Fruit fly (Drosophila melanogaster): ENCODE data around the gene Sgsh.

Sgsh gene

DNA sequence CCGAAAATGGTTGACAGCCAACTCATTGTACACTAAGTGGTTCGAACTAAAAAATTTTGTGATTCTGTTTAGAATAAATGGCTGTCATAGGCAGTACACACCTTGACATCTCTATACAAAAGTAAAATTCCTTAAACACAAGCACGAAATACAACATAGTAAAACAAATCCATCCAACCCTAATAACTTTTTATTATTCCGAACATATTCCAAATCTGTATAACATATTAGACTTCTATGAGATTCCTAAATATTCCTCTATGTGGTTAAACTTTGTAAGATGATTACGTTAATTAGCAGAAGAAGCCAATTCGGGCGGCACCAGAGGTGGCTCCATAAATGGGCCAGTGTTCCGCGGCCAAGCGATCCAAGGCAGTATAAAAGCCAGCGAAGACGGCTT, 10.6 kb downstream of the Sgsh start, which contains the start of gene CG14294:
CG14294 (minus strand) TSS at position 101 of the 400 bp plus-strand sequence.
- TF ChIP-seq Smox (GFP tag; optimal IDR thresholded peaks at IDR 0.05) (no peak), Met (GFP tag; optimal IDR thresholded peaks at IDR 0.05) (no peak), spab (GFP tag; optimal IDR thresholded peaks at IDR 0.05) (no peak), net (GFP tag; optimal IDR thresholded peaks at IDR 0.05) (no peak), ss (GFP tag; optimal IDR thresholded peaks at IDR 0.05) (no peak), CG8319 (GFP tag; optimal IDR thresholded peaks at IDR 0.05) (no peak), Sox15 (GFP tag; optimal IDR thresholded peaks at IDR 0.05) (no peak), achi (GFP tag; optimal IDR thresholded peaks at IDR 0.05) (no peak), CG6792 (GFP tag; optimal IDR thresholded peaks at IDR 0.05) (no peak)

DNA sequence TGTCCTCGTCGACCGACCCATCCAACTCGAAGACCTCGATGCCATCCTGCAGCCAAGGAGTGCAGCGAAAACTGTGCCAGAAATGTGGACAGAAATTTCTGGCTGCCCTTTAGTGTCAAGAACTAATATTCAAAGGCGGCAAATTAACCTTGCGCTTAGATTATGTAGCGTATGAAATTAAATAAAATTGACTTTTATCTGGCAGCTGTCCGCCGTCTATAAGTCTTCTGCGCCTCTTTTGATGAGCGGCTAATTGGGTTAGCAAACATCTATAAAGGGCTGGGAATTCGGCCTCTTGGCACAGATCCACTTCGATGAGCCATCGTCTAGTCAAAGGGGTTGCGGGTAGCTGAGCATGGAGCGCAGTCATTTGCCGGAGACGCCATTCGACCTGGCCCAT, 13.6 kb downstream of the Sgsh start, which contains the start of gene Rh2:
Rh2 (plus strand) TSS at position 301 of the 400 bp plus-strand sequence.
- TF ChIP-seq Gug (GFP tag; IDR thresholded peaks at IDR 0.05) (no peak), Eip93F (GFP tag; optimal IDR thresholded peaks at IDR 0.05) (no peak), CG11902 (GFP tag; optimal IDR thresholded peaks at IDR 0.05) (no peak), pdm3 (GFP tag; optimal IDR thresholded peaks at IDR 0.05) (no peak), Hr4 (GFP tag; optimal IDR thresholded peaks at IDR 0.05) (no peak), eg (GFP tag; IDR thresholded peaks at IDR 0.05) (no peak), CG31627 (GFP tag; optimal IDR thresholded peaks at IDR 0.05) (no peak), CG8632 (GFP tag; optimal IDR thresholded peaks at IDR 0.05) (no peak), CG7368 (GFP tag; optimal IDR thresholded peaks at IDR 0.05) (no peak), lz (GFP tag; optimal IDR thresholded peaks at IDR 0.05) (no peak), Eip78C (GFP tag) (no peak), salr (GFP tag; optimal IDR thresholded peaks at IDR 0.05) (no peak), Blimp-1 (GFP tag; optimal IDR thresholded peaks at IDR 0.05) (no peak), Ets21C (GFP tag; optimal IDR thresholded peaks at IDR 0.05) (no peak), cyc (GFP tag; optimal IDR thresholded peaks at IDR 0.05) (no peak), achi (GFP tag; optimal IDR thresholded peaks at IDR 0.05) (no peak), Met (GFP tag; optimal IDR thresholded peaks at IDR 0.05) (no peak), Sox15 (GFP tag; optimal IDR thresholded peaks at IDR 0.05) (no peak)

DNA sequence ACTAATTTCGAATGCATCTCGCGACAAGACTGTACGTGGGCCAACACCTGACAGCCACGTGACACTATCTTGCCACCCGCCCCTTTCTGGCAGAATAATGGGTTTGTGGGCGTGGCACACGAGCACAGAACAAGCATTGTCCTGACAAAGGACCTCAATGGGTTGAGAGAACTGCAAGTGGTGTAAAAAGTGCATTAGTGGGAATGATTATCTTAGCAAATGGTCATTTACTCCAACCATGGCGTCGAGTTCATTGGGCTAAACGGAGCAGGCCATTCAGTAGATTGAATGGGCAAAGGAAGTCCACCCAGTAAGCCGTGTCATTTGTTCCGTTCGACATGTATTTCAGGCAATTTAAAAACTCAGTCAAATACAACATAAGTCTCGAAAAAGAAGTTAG, 14.9 kb downstream of the Sgsh start, which contains the start of gene CG14297:
CG14297 (plus strand) TSS at position 301 of the 400 bp plus-strand sequence.
- TF ChIP-seq cyc (GFP tag; optimal IDR thresholded peaks at IDR 0.05) = no peak
- TF ChIP-seq CG8319 (GFP tag; optimal IDR thresholded peaks at IDR 0.05) = no peak
- TF ChIP-seq CG6276 (GFP tag; optimal IDR thresholded peaks at IDR 0.05) = no peak
- TF ChIP-seq Eip75B (GFP tag; optimal IDR thresholded peaks at IDR 0.05) = no peak
- no peak for TF ChIP-seq Hr4 (GFP tag; optimal IDR thresholded peaks at IDR 0.05)
- TF ChIP-seq CG11762 (GFP tag; optimal IDR thresholded peaks at IDR 0.05; ENCODE audit: insufficient read depth) = no peak
- TF ChIP-seq fd59A (GFP tag; optimal IDR thresholded peaks at IDR 0.05) = no peak
- TF ChIP-seq CG15336 (GFP tag; IDR thresholded peaks at IDR 0.05) = no peak
- no peak for TF ChIP-seq Sox14 (GFP tag; optimal IDR thresholded peaks at IDR 0.05)
- no peak for TF ChIP-seq CG10631 (GFP tag; optimal IDR thresholded peaks at IDR 0.05)
- TF ChIP-seq CG10669 (GFP tag; optimal IDR thresholded peaks at IDR 0.05) = no peak
- no peak for TF ChIP-seq fd85E (GFP tag; optimal IDR thresholded peaks at IDR 0.05)
- no peak for TF ChIP-seq CG6854 (GFP tag; optimal IDR thresholded peaks at IDR 0.05)
- no peak for TF ChIP-seq pdm3 (GFP tag; optimal IDR thresholded peaks at IDR 0.05)
- no peak for TF ChIP-seq Sox15 (GFP tag; optimal IDR thresholded peaks at IDR 0.05)
- TF ChIP-seq CG6792 (GFP tag; optimal IDR thresholded peaks at IDR 0.05) = no peak

DNA sequence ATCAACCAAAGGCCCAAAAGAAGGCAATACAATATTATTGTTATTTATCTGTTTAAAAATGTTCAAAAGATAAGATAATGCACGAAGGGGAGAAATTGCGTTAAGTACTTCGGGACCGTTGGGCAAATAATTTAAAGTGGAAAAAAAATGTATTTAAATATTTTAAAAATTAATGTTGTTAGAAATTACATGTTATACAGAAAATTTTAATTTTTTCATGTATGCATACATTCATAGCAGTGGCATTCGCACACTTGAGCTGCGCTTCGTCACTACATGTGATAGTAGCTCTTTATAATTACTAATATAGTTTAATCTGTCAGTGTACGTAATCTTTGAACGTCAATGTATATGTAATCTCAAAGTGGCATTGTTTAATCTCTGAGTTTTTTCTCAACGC, 17.5 kb downstream of the Sgsh start:
- TF ChIP-seq svp (GFP tag) (peak; percentile 26), Sox15 (GFP tag; optimal IDR thresholded peaks at IDR 0.05) (no peak)

DNA sequence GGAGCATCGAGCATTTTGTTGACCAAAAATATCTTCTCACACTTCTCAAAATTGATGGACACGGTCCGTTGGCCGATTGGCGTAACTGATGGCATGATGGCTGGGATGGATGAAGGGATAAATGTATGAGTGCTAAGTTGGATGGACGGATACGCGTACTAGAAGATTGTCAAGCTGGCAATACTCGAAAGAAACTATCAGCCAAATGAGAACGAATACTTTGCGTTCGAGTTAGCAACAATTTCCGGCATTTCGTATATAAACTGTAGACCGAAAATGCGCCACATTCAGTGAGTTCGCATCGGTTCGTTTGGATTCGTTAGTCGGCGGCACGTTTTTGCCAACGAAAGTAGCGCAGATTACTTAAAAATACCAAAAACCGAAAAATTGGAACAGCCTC, 37.5 kb downstream of the Sgsh start, which contains the start of gene CG14298:
CG14298 (plus strand) TSS at position 301 of the 400 bp plus-strand sequence.
- TF ChIP-seq fkh (GFP tag; optimal IDR thresholded peaks at IDR 0.05) = no peak
- TF ChIP-seq CG4318 (GFP tag; optimal IDR thresholded peaks at IDR 0.05) = no peak
- TF ChIP-seq CG11902 (GFP tag; optimal IDR thresholded peaks at IDR 0.05) = no peak
- TF ChIP-seq CG8319 (GFP tag; optimal IDR thresholded peaks at IDR 0.05) = no peak
- TF ChIP-seq CG9139 (GFP tag; optimal IDR thresholded peaks at IDR 0.05) = no peak
- TF ChIP-seq Eip78C (GFP tag) = no peak
- TF ChIP-seq Smox (GFP tag; optimal IDR thresholded peaks at IDR 0.05) = no peak
- no peak for TF ChIP-seq CG6276 (GFP tag; optimal IDR thresholded peaks at IDR 0.05)
- TF ChIP-seq topi (GFP tag; optimal IDR thresholded peaks at IDR 0.05) = no peak
- no peak for TF ChIP-seq CG10631 (GFP tag; optimal IDR thresholded peaks at IDR 0.05)
- TF ChIP-seq svp (GFP tag) = no peak

Measured in whole organism, prepupa.